Fruit fly (Drosophila melanogaster): ENCODE results near the gene CG42571.

DNA sequence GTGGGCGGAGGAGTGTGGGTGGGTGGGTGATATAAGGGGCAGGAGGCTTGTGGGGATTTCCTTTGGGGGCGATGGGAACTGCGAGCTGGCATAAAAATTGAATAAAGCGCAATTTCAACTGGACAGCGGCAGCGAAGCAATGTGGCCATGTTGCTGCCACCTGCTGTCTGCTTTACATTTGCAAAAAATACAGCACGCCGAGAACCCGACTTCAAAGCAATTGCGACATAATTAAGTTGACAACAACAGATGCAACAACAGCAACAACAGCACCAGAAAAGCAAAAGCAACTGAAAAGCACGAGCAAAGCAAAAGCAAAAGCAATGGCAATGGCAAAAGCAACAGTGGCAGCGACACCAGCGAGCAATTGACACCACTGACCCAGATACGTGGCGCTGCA, 8.1 kb upstream of the CG42571 start:
- TF ChIP-seq CG8159 (tag; optimal IDR thresholded peaks at IDR 0.05) (no peak), CG8301 (tag; optimal IDR thresholded peaks at IDR 0.05) (no peak), CG34367 (tag; optimal IDR thresholded peaks at IDR 0.05) (no peak), CG17806 (tag; optimal IDR thresholded peaks at IDR 0.05) (no peak), CG13204 (GFP tag; optimal IDR thresholded peaks at IDR 0.05) (no peak), fd96Ca (GFP tag; IDR thresholded peaks at IDR 0.05) (0 out of 3 replicates have a peak, but pooled peaks have one; percentile 53)

Measured in whole organism, pupa.